Fruit fly (Drosophila melanogaster): ENCODE measurements around the gene CG13008.
A peak's percentile ranks its signal among the peaks of the same experiment; 100 is the strongest.

CG13008 gene

dm6 chrX:16694477-16694876 lies 16.6 kb upstream of the CG13008 start:
- TF ChIP-seq Snoo (tag; optimal IDR thresholded peaks at IDR 0.05) (no peak), CG14655 (GFP tag; optimal IDR thresholded peaks at IDR 0.05) (peak; percentile 9)

- TF ChIP-seq rn (GFP tag; IDR thresholded peaks at IDR 0.05) (no peak), CG4496 (GFP tag; IDR thresholded peaks at IDR 0.05) (0 out of 3 replicates have a peak, but pooled peaks have one; percentile 28), Ets98B (GFP tag; IDR thresholded peaks at IDR 0.05) (no peak)
Observed at dm6 chrX:16694959-16695358, 16.1 kb upstream of the CG13008 start, which contains the start of gene Septin4. Septin4 (minus strand) TSS chrX:16695173.

dm6 chrX:16695658-16696181 lies 15.4 kb upstream of the CG13008 start, which contains the start of gene CG4678:
CG4678 (plus strand) TSS chrX:16696131.
- TF ChIP-seq D1 (tag; optimal IDR thresholded peaks at IDR 0.05) (no peak), fd96Ca (GFP tag; IDR thresholded peaks at IDR 0.05) (no peak), CG4496 (GFP tag; IDR thresholded peaks at IDR 0.05) (no peak), CG12605 (GFP tag; IDR thresholded peaks at IDR 0.05) (no peak), CG8301 (tag; optimal IDR thresholded peaks at IDR 0.05) (no peak), CG32121 (GFP tag; IDR thresholded peaks at IDR 0.05) (no peak), EcR (GFP tag; optimal IDR thresholded peaks at IDR 0.05) (no peak), CG9948 (tag; optimal IDR thresholded peaks at IDR 0.05) (no peak), Pif1B (GFP tag; optimal IDR thresholded peaks at IDR 0.05) (no peak), CG17806 (tag; optimal IDR thresholded peaks at IDR 0.05) (no peak), CG14655 (GFP tag; optimal IDR thresholded peaks at IDR 0.05) (no peak), gl (tag; optimal IDR thresholded peaks at IDR 0.05) (no peak), CG13204 (GFP tag; optimal IDR thresholded peaks at IDR 0.05) (no peak)

dm6 chrX:16696614-16697519 lies 14.2 kb upstream of the CG13008 start:
- TF ChIP-seq CG8301 (tag; optimal IDR thresholded peaks at IDR 0.05) (peak; percentile 39), Snoo (tag; optimal IDR thresholded peaks at IDR 0.05) (peak; percentile 2), gl (tag; optimal IDR thresholded peaks at IDR 0.05) (no peak), Pif1A (GFP tag; optimal IDR thresholded peaks at IDR 0.05) (no peak), CG14655 (GFP tag; optimal IDR thresholded peaks at IDR 0.05) (peak; percentile 16)

dm6 chrX:16697882-16698571 lies 13.1 kb upstream of the CG13008 start:
- TF ChIP-seq CG15710 (tag; optimal IDR thresholded peaks at IDR 0.05) (no peak), CG13204 (GFP tag; optimal IDR thresholded peaks at IDR 0.05) (no peak), CG34367 (tag; optimal IDR thresholded peaks at IDR 0.05) (no peak)

- no peak for TF ChIP-seq CG12605 (GFP tag; IDR thresholded peaks at IDR 0.05)
- no peak for TF ChIP-seq Snoo (tag; optimal IDR thresholded peaks at IDR 0.05)
- TF ChIP-seq CG17806 (tag; optimal IDR thresholded peaks at IDR 0.05), result no peak
- TF ChIP-seq CG34367 (tag; optimal IDR thresholded peaks at IDR 0.05), result no peak
- no peak for TF ChIP-seq D1 (tag; optimal IDR thresholded peaks at IDR 0.05)
- no peak for TF ChIP-seq Pif1A (GFP tag; optimal IDR thresholded peaks at IDR 0.05)
- TF ChIP-seq CG4496 (GFP tag; IDR thresholded peaks at IDR 0.05), result no peak
- TF ChIP-seq gl (tag; optimal IDR thresholded peaks at IDR 0.05), result no peak
- TF ChIP-seq CG13204 (GFP tag; optimal IDR thresholded peaks at IDR 0.05), result no peak
- no peak for TF ChIP-seq rn (GFP tag; IDR thresholded peaks at IDR 0.05)
- TF ChIP-seq Pif1B (GFP tag; optimal IDR thresholded peaks at IDR 0.05), result no peak
- TF ChIP-seq CG32121 (GFP tag; IDR thresholded peaks at IDR 0.05), result no peak
- TF ChIP-seq CG15710 (tag; optimal IDR thresholded peaks at IDR 0.05), result no peak
- no peak for TF ChIP-seq CG14655 (GFP tag; optimal IDR thresholded peaks at IDR 0.05)
- no peak for TF ChIP-seq CG8159 (tag; optimal IDR thresholded peaks at IDR 0.05)
- TF ChIP-seq EcR (GFP tag; optimal IDR thresholded peaks at IDR 0.05), result no peak
Observed at dm6 chrX:16700070-16700469, 11.0 kb upstream of the CG13008 start, which contains the start of gene CG9676. CG9676 (minus strand) TSS chrX:16700170.

- TF ChIP-seq CG13204 (GFP tag; optimal IDR thresholded peaks at IDR 0.05), result no peak
- no peak for TF ChIP-seq CG32121 (GFP tag; IDR thresholded peaks at IDR 0.05)
- TF ChIP-seq CG34367 (tag; optimal IDR thresholded peaks at IDR 0.05), result no peak
- no peak for TF ChIP-seq CG8159 (tag; optimal IDR thresholded peaks at IDR 0.05)
- no peak for TF ChIP-seq CG12605 (GFP tag; IDR thresholded peaks at IDR 0.05)
- no peak for TF ChIP-seq D1 (tag; optimal IDR thresholded peaks at IDR 0.05)
- TF ChIP-seq rn (GFP tag; IDR thresholded peaks at IDR 0.05), result no peak
- no peak for TF ChIP-seq CG8301 (tag; optimal IDR thresholded peaks at IDR 0.05)
- no peak for TF ChIP-seq Snoo (tag; optimal IDR thresholded peaks at IDR 0.05)
- no peak for TF ChIP-seq Ets98B (GFP tag; IDR thresholded peaks at IDR 0.05)
Observed at dm6 chrX:16701941-16702340, 9.2 kb upstream of the CG13008 start, which contains the start of gene sphe. sphe (minus strand) TSS chrX:16701972.

All from whole organism, pupa.